Worm (Caenorhabditis elegans) whole organism, mixed stage, embryonic: ENCODE data around the gene fbxa-99.

Experiments used
- ceh-39 ChIP-seq: fragments of 150-350 bp; optimal IDR thresholded peaks from 2 replicates; lab custom pipeline; 2014; ENCODE audit warnings: missing biosample characterization, missing genetic modification characterization
- ces-1 ChIP-seq: fragments of 150-350 bp; optimal IDR thresholded peaks from 2 replicates; lab custom pipeline; 2014; ENCODE audit warnings: missing biosample characterization, missing genetic modification reagents, missing genetic modification characterization
- drap-1 ChIP-seq: fragments of 200-800 bp; sonication (Bioruptor generic); optimal IDR thresholded peaks from 3 replicates; lab custom pipeline; 2018; ENCODE audit warnings: mild to moderate bottlenecking, missing genetic modification characterization, missing compliant biosample characterization
- elt-1 ChIP-seq: sonication (generic microtip); optimal IDR thresholded peaks from 2 replicates; lab custom pipeline; 2017; ENCODE audit warnings: missing genetic modification characterization, mild to moderate bottlenecking, missing compliant biosample characterization, antibody characterized with exemption, moderate library complexity, borderline replicate concordance; ENCODE audit not compliant: insufficient read depth
- flh-1 ChIP-seq: fragments of 200-800 bp; sonication (Bioruptor generic); optimal IDR thresholded peaks from 2 replicates; lab custom pipeline; 2018; ENCODE audit warnings: mild to moderate bottlenecking, missing genetic modification characterization, moderate library complexity, missing compliant biosample characterization
- lsy-2 ChIP-seq: fragments of 150-350 bp; optimal IDR thresholded peaks from 2 replicates; lab custom pipeline; 2014; ENCODE audit warnings: missing biosample characterization, missing genetic modification characterization
- nhr-12 ChIP-seq: fragments of 150-350 bp; optimal IDR thresholded peaks from 2 replicates; lab custom pipeline; 2014; ENCODE audit warnings: missing biosample characterization, missing genetic modification characterization
- nhr-28 ChIP-seq: fragments of 150-350 bp; optimal IDR thresholded peaks from 2 replicates; lab custom pipeline; 2014; ENCODE audit warnings: missing biosample characterization, missing genetic modification characterization
- pha-4 ChIP-seq: fragments of 150-350 bp; optimal IDR thresholded peaks from 2 replicates; lab custom pipeline; 2018; ENCODE audit warnings: missing biosample characterization, missing genetic modification reagents, missing genetic modification characterization
- snpc-4 ChIP-seq: fragments of 150-350 bp; optimal IDR thresholded peaks from 2 replicates; lab custom pipeline; 2014; ENCODE audit warnings: missing biosample characterization, missing genetic modification characterization
- unc-120 ChIP-seq: sonication (generic microtip); optimal IDR thresholded peaks from 2 replicates; lab custom pipeline; 2017; ENCODE audit warnings: missing genetic modification characterization, missing compliant biosample characterization; ENCODE audit not compliant: poor library complexity, severe bottlenecking
- unc-62 ChIP-seq: fragments of 150-350 bp; optimal IDR thresholded peaks from 2 replicates; lab custom pipeline; 2014; ENCODE audit warnings: missing biosample characterization, missing genetic modification reagents, missing genetic modification characterization
- ztf-11 ChIP-seq: fragments of 150-350 bp; optimal IDR thresholded peaks from 2 replicates; lab custom pipeline; 2014; ENCODE audit warnings: missing biosample characterization, missing genetic modification characterization

DNA sequence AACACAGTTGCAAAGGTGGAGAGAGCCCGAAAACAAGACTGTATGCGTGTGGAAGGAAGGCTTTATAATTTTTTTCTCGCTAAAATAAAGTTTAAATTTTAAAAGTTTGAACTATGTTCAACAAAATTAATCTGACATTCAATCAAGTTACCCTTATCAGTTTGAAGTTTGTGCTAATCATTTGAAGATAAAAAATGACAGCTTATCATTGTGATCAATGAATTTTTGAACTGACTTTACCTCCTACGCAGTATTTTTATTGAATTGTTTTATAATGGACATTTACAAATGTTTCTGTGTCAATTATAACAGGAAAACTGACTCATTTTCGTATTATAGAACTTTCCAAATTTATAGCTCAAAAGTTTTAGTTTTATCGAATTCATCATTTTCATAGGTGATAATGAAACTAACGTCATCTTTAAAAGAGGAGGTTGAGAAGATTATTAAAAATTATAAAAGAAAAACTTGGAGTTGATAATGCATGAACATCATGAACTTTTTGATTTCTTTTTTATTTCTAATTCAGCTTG, 4.4 kb downstream of the fbxa-99 start, which contains the start of gene oac-20:
- TF ChIP-seq ces-1 (GFP tag; lab: Kevin White, UChicago), result no peak
- no peak for TF ChIP-seq elt-1 (tag; lab: Kevin White, UChicago)
- TF ChIP-seq flh-1 (GFP tag; lab: Kevin White, UChicago), result no peak
- no peak for TF ChIP-seq unc-120 (tag; lab: Kevin White, UChicago)
- TF ChIP-seq pha-4, result no peak
- no peak for TF ChIP-seq nhr-12 (tag; lab: Kevin White, UChicago)
- TF ChIP-seq drap-1 (GFP tag; lab: Kevin White, UChicago), result no peak
- no peak for TF ChIP-seq unc-62
- TF ChIP-seq ztf-11 (tag; lab: Kevin White, UChicago), result no peak
- no peak for TF ChIP-seq lsy-2 (tag; lab: Kevin White, UChicago)
- TF ChIP-seq snpc-4 (tag; lab: Kevin White, UChicago), result no peak
- TF ChIP-seq ceh-39 (tag; lab: Kevin White, UChicago), result no peak
- no peak for TF ChIP-seq nhr-28
